Fruit fly (Drosophila melanogaster): Measurements from ENCODE around the gene hydra.

Gene hydra

dm6 chrX:20654954-20655391, 21.9 kb downstream of the hydra start:
- TF ChIP-seq sage (GFP tag; optimal IDR thresholded peaks at IDR 0.05) (no peak), CrebA (GFP tag; optimal IDR thresholded peaks at IDR 0.05; ENCODE audit: borderline replicate concordance) (no peak), N (GFP tag; optimal IDR thresholded peaks at IDR 0.05) (no peak), Mio (GFP tag; optimal IDR thresholded peaks at IDR 0.05) (no peak), Rel (GFP tag; optimal IDR thresholded peaks at IDR 0.05) (no peak), Rel (tag; optimal IDR thresholded peaks at IDR 0.05) (no peak), Sp1 (GFP tag; optimal IDR thresholded peaks at IDR 0.05) (no peak), Hr78 (GFP tag; optimal IDR thresholded peaks at IDR 0.05) (no peak), usp (GFP tag; optimal IDR thresholded peaks at IDR 0.05) (no peak), Hnf4 (GFP tag; optimal IDR thresholded peaks at IDR 0.05) (peak; percentile 35), dmrt93B (GFP tag; optimal IDR thresholded peaks at IDR 0.05) (peak; percentile 65), Abd-B (GFP tag; optimal IDR thresholded peaks at IDR 0.05) (no peak), psq (GFP tag; optimal IDR thresholded peaks at IDR 0.05) (peak; percentile 35), rgr (GFP tag; optimal IDR thresholded peaks at IDR 0.05) (peak; percentile 55), ey (GFP tag; optimal IDR thresholded peaks at IDR 0.05) (peak; percentile 56), pan (optimal IDR thresholded peaks at IDR 0.05) (no peak), Myc (optimal IDR thresholded peaks at IDR 0.05) (no peak), jim (GFP tag; optimal IDR thresholded peaks at IDR 0.05) (no peak), dsf (GFP tag; optimal IDR thresholded peaks at IDR 0.05; ENCODE audit: borderline replicate concordance) (no peak), CG9705 (GFP tag; optimal IDR thresholded peaks at IDR 0.05) (peak; percentile 12), Hr83 (GFP tag; optimal IDR thresholded peaks at IDR 0.05; ENCODE audit: poor library complexity, severe bottlenecking) (peak; percentile 63), woc (GFP tag; optimal IDR thresholded peaks at IDR 0.05) (no peak), h (GFP tag; optimal IDR thresholded peaks at IDR 0.05) (peak; percentile 72), brk (GFP tag; optimal IDR thresholded peaks at IDR 0.05) (no peak), Vsx2 (GFP tag; optimal IDR thresholded peaks at IDR 0.05; ENCODE audit: partially characterized antibody) (no peak), GATAd (GFP tag; optimal IDR thresholded peaks at IDR 0.05) (no peak), HLH106 (tag; optimal IDR thresholded peaks at IDR 0.05) (peak; percentile 66), br (GFP tag; optimal IDR thresholded peaks at IDR 0.05) (peak; percentile 44), tai (GFP tag; optimal IDR thresholded peaks at IDR 0.05) (no peak), dl (GFP tag; optimal IDR thresholded peaks at IDR 0.05; ENCODE audit: insufficient read depth in 1 of 2, partially characterized antibody in 2 of 2) (no peak), fru (GFP tag; optimal IDR thresholded peaks at IDR 0.05) (peak; percentile 52), sv (GFP tag; optimal IDR thresholded peaks at IDR 0.05) (peak; percentile 23), foxo (GFP tag; optimal IDR thresholded peaks at IDR 0.05) (peak in 1 of 2 experiments; percentile 69), OdsH (GFP tag; optimal IDR thresholded peaks at IDR 0.05) (peak; percentile 41), lola (GFP tag; optimal IDR thresholded peaks at IDR 0.05) (no peak), Jra (GFP tag; optimal IDR thresholded peaks at IDR 0.05) (no peak), Dfd (GFP tag; optimal IDR thresholded peaks at IDR 0.05) (no peak), CG32264 (GFP tag; optimal IDR thresholded peaks at IDR 0.05) (no peak), Dif (GFP tag; optimal IDR thresholded peaks at IDR 0.05; ENCODE audit: partially characterized antibody) (no peak)

- no peak for TF ChIP-seq Sp1 (GFP tag; optimal IDR thresholded peaks at IDR 0.05)
- TF ChIP-seq fru (GFP tag; optimal IDR thresholded peaks at IDR 0.05): no peak
- TF ChIP-seq pan (optimal IDR thresholded peaks at IDR 0.05): no peak
- no peak for TF ChIP-seq Dif (GFP tag; optimal IDR thresholded peaks at IDR 0.05; ENCODE audit: partially characterized antibody)
- no peak for TF ChIP-seq Mio (GFP tag; optimal IDR thresholded peaks at IDR 0.05)
- no peak for TF ChIP-seq foxo (GFP tag; optimal IDR thresholded peaks at IDR 0.05)
- TF ChIP-seq OdsH (GFP tag; optimal IDR thresholded peaks at IDR 0.05): no peak
- no peak for TF ChIP-seq Dfd (GFP tag; optimal IDR thresholded peaks at IDR 0.05)
- TF ChIP-seq ey (GFP tag; optimal IDR thresholded peaks at IDR 0.05): no peak
- TF ChIP-seq Hr78 (GFP tag; optimal IDR thresholded peaks at IDR 0.05): no peak
- no peak for TF ChIP-seq sv (GFP tag; optimal IDR thresholded peaks at IDR 0.05)
- TF ChIP-seq dl (GFP tag; optimal IDR thresholded peaks at IDR 0.05; ENCODE audit: insufficient read depth in 1 of 2, partially characterized antibody in 2 of 2): no peak
- no peak for TF ChIP-seq Hnf4 (GFP tag; optimal IDR thresholded peaks at IDR 0.05)
- TF ChIP-seq Abd-B (GFP tag; optimal IDR thresholded peaks at IDR 0.05): no peak
Observed at dm6 chrX:20652353-20652752, 24.5 kb downstream of the hydra start.

Measured in whole organism, wandering third instar larva.